Fruit fly (Drosophila melanogaster) whole organism, embryonic: ENCODE measurements around the gene Sox100B.

Experiments used
- Ada2b ChIP-seq: fragments of 200-800 bp; sonication (Bioruptor generic); IDR thresholded peaks from 2 replicates; pipeline ENCODE4 v1.3.6; 2022; ENCODE audit warnings: missing biosample characterization, missing genetic modification characterization
- Atf3 ChIP-seq: fragments of 200-800 bp; sonication (Bioruptor generic); optimal IDR thresholded peaks from 3 replicates; lab custom pipeline; 2016; ENCODE audit warnings: missing biosample characterization, missing genetic modification characterization
- BtbVII ChIP-seq: fragments of 200-800 bp; sonication (Bioruptor generic); optimal IDR thresholded peaks from 3 replicates; lab custom pipeline; 2017; ENCODE audit warnings: missing biosample characterization, mild to moderate bottlenecking, missing genetic modification characterization
- CG10209 ChIP-seq: fragments of 200-800 bp; sonication (Bioruptor generic); optimal IDR thresholded peaks from 3 replicates; lab custom pipeline; 2017; ENCODE audit warnings: missing biosample characterization, mild to moderate bottlenecking, missing genetic modification characterization, missing genetic modification reagents
- CG10543 ChIP-seq: fragments of 200-800 bp; sonication (Bioruptor generic); optimal IDR thresholded peaks from 3 replicates; lab custom pipeline; 2017; ENCODE audit warnings: missing biosample characterization, mild to moderate bottlenecking, missing genetic modification characterization, moderate library complexity
- CG11504 ChIP-seq: fragments of 200-800 bp; sonication (Bioruptor generic); optimal IDR thresholded peaks from 3 replicates; lab custom pipeline; 2019; ENCODE audit warnings: missing biosample characterization, mild to moderate bottlenecking, missing genetic modification characterization, moderate library complexity
- CG13775 ChIP-seq: fragments of 200-800 bp; sonication (Bioruptor generic); optimal IDR thresholded peaks from 3 replicates; lab custom pipeline; 2017; ENCODE audit warnings: missing biosample characterization, mild to moderate bottlenecking, missing genetic modification characterization
- CG14860 ChIP-seq: fragments of 200-800 bp; sonication (Bioruptor generic); IDR thresholded peaks from 3 replicates; pipeline ENCODE4 v1.3.6; 2022; ENCODE audit warnings: missing biosample characterization, missing genetic modification characterization; ENCODE audit not compliant: partially characterized antibody
- CG1529 ChIP-seq: fragments of 200-800 bp; sonication (Bioruptor generic); optimal IDR thresholded peaks from 3 replicates; lab custom pipeline; 2018; ENCODE audit warnings: missing biosample characterization, missing genetic modification characterization
- CG17328 ChIP-seq: fragments of 200-800 bp; sonication (Bioruptor generic); IDR thresholded peaks from 2 replicates; pipeline ENCODE4 v1.3.6; 2022; ENCODE audit warnings: missing biosample characterization, missing genetic modification characterization
- CG1832 ChIP-seq: fragments of 200-800 bp; sonication (Bioruptor generic); optimal IDR thresholded peaks from 2 replicates; lab custom pipeline; 2017; ENCODE audit warnings: missing biosample characterization, mild to moderate bottlenecking, missing genetic modification characterization, inconsistent platforms
- CG2202 ChIP-seq: fragments of 200-800 bp; sonication (Bioruptor generic); optimal IDR thresholded peaks from 2 replicates; lab custom pipeline; 2018; ENCODE audit warnings: missing biosample characterization, mild to moderate bottlenecking, missing genetic modification characterization
- CG30431 ChIP-seq: fragments of 200-800 bp; sonication (Bioruptor generic); optimal IDR thresholded peaks from 2 replicates; lab custom pipeline; 2017; ENCODE audit warnings: missing biosample characterization, missing genetic modification characterization
- CG3163 ChIP-seq: fragments of 200-800 bp; sonication (Bioruptor generic); optimal IDR thresholded peaks from 3 replicates; lab custom pipeline; 2016; ENCODE audit warnings: missing biosample characterization, missing genetic modification characterization
- CG6854 ChIP-seq: fragments of 200-800 bp; sonication (Bioruptor generic); optimal IDR thresholded peaks from 3 replicates; lab custom pipeline; 2017; ENCODE audit warnings: missing biosample characterization, mild to moderate bottlenecking, missing genetic modification characterization
- CG7372 ChIP-seq: fragments of 200-800 bp; sonication (Bioruptor generic); IDR thresholded peaks from 2 replicates; pipeline ENCODE4 v1.3.6; 2022; ENCODE audit warnings: missing biosample characterization, missing genetic modification characterization
- CkIIα-i1 ChIP-seq: fragments of 200-800 bp; sonication (Bioruptor generic); IDR thresholded peaks from 2 replicates; pipeline ENCODE4 v1.3.6; 2022; ENCODE audit warnings: missing biosample characterization, missing genetic modification characterization
- Doc2 ChIP-seq: fragments of 200-800 bp; sonication (Bioruptor generic); IDR thresholded peaks from 2 replicates; pipeline ENCODE4 v1.3.6; 2022; ENCODE audit warnings: missing biosample characterization, missing genetic modification characterization
- E2f2 ChIP-seq: fragments of 200-800 bp; sonication (Bioruptor generic); IDR thresholded peaks from 2 replicates; pipeline ENCODE4 v1.3.6; 2022; ENCODE audit warnings: missing biosample characterization, missing genetic modification characterization
- Ets65A ChIP-seq: fragments of 200-800 bp; sonication (Bioruptor generic); peaks from one replicate; lab custom pipeline; 2016; ENCODE audit warnings: missing biosample characterization, missing genetic modification characterization
- H15 ChIP-seq: fragments of 200-800 bp; sonication (Bioruptor generic); IDR thresholded peaks from 3 replicates; pipeline ENCODE4 v1.3.6; 2022; ENCODE audit warnings: missing biosample characterization, missing genetic modification characterization
- H2.0 ChIP-seq: fragments of 200-800 bp; sonication (Bioruptor generic); IDR thresholded peaks from 2 replicates; pipeline ENCODE4 v1.3.6; 2022; ENCODE audit warnings: missing biosample characterization, missing genetic modification characterization
- HmgZ ChIP-seq: fragments of 200-800 bp; sonication (Bioruptor generic); optimal IDR thresholded peaks from 2 replicates; lab custom pipeline; 2018; ENCODE audit warnings: missing biosample characterization, mild to moderate bottlenecking, missing genetic modification characterization
- Lpt ChIP-seq: fragments of >200 bp; optimal IDR thresholded peaks from 2 replicates; lab custom pipeline; 2018; ENCODE audit warnings: missing biosample characterization, missing genetic modification characterization
- Med ChIP-seq: fragments of 200-800 bp; sonication (Bioruptor generic); peaks from one replicate; lab custom pipeline; 2016; ENCODE audit warnings: missing biosample characterization, missing genetic modification characterization, mild to moderate bottlenecking, inconsistent platforms, moderate library complexity
- NC2α ChIP-seq: fragments of 200-800 bp; sonication (Bioruptor generic); optimal IDR thresholded peaks from 2 replicates; lab custom pipeline; 2016; ENCODE audit warnings: missing biosample characterization, missing genetic modification characterization
- Rx ChIP-seq: fragments of 200-800 bp; sonication (Bioruptor generic); IDR thresholded peaks from 2 replicates; pipeline ENCODE4 v1.3.6; 2022; ENCODE audit warnings: missing biosample characterization, missing genetic modification characterization
- Scr ChIP-seq: fragments of 200-800 bp; sonication (Bioruptor generic); IDR thresholded peaks from 2 replicates; pipeline ENCODE4 v1.3.6; 2022; ENCODE audit warnings: missing biosample characterization, missing genetic modification characterization; ENCODE audit not compliant: partially characterized antibody
- Sin3A ChIP-seq: fragments of >200 bp; optimal IDR thresholded peaks from 2 replicates; lab custom pipeline; 2018
- ap ChIP-seq: fragments of 200-800 bp; sonication (Bioruptor generic); IDR thresholded peaks from 2 replicates; pipeline ENCODE4 v1.3.6; 2022; ENCODE audit warnings: missing biosample characterization, missing genetic modification characterization
- az2 ChIP-seq: fragments of 200-800 bp; sonication (Bioruptor generic); optimal IDR thresholded peaks from 3 replicates; lab custom pipeline; 2016; ENCODE audit warnings: missing biosample characterization, missing genetic modification characterization
- bowl ChIP-seq: fragments of 200-800 bp; sonication (Bioruptor generic); IDR thresholded peaks from 2 replicates; pipeline ENCODE4 v1.3.6; 2022; ENCODE audit warnings: missing biosample characterization, missing genetic modification characterization
- crp ChIP-seq, 2 experiments: fragments of 200-800 bp; sonication (Bioruptor generic); optimal IDR thresholded peaks; 2 replicates in 1 of 2; 3 replicates in 1 of 2; lab custom pipeline; 2017; ENCODE audit warnings: missing biosample characterization in 2 of 2, missing genetic modification characterization in 2 of 2, mild to moderate bottlenecking in 1 of 2, moderate library complexity in 1 of 2
- esg ChIP-seq: fragments of 200-800 bp; sonication (Bioruptor generic); conservative IDR thresholded peaks from 2 replicates; pipeline ENCODE4 v1.3.6; 2022; ENCODE audit warnings: missing biosample characterization, missing genetic modification characterization
- fu2 ChIP-seq: fragments of 200-800 bp; sonication (Bioruptor generic); optimal IDR thresholded peaks from 2 replicates; lab custom pipeline; 2016; ENCODE audit warnings: missing biosample characterization, missing genetic modification characterization
- hbn ChIP-seq: fragments of 200-800 bp; sonication (Bioruptor generic); IDR thresholded peaks from 2 replicates; pipeline ENCODE4 v1.3.6; 2022; ENCODE audit warnings: missing biosample characterization, missing genetic modification characterization; ENCODE audit not compliant: partially characterized antibody
- lbe ChIP-seq: fragments of 200-800 bp; sonication (Bioruptor generic); optimal IDR thresholded peaks from 2 replicates; lab custom pipeline; 2016; ENCODE audit warnings: missing biosample characterization, mild to moderate bottlenecking, missing genetic modification characterization
- lola ChIP-seq, 3 experiments: fragments of >200 bp in 2 of 3; fragments of 200-800 bp in 1 of 3; sonication (Bioruptor generic) in 1 of 3; optimal IDR thresholded peaks; 2 replicates each; lab custom pipeline; 2017 to 2019; ENCODE audit warnings: missing biosample characterization in 3 of 3, missing genetic modification characterization in 3 of 3, mild to moderate bottlenecking in 1 of 3, moderate library complexity in 1 of 3
- nau ChIP-seq: fragments of 200-800 bp; sonication (Bioruptor generic); optimal IDR thresholded peaks from 3 replicates; lab custom pipeline; 2017; ENCODE audit warnings: missing biosample characterization, mild to moderate bottlenecking, missing genetic modification characterization, missing genetic modification reagents
- oc ChIP-seq: fragments of 200-800 bp; sonication (Bioruptor generic); optimal IDR thresholded peaks from 2 replicates; lab custom pipeline; 2018; ENCODE audit warnings: missing biosample characterization, mild to moderate bottlenecking, missing genetic modification characterization, moderate library complexity
- otp ChIP-seq: fragments of 200-800 bp; sonication (Bioruptor generic); IDR thresholded peaks from 3 replicates; pipeline ENCODE4, ENCODE4 v1.3.6; 2022; ENCODE audit warnings: missing biosample characterization, missing genetic modification characterization
- pros ChIP-seq: fragments of 200-800 bp; sonication (Bioruptor generic); optimal IDR thresholded peaks from 3 replicates; lab custom pipeline; 2019; ENCODE audit warnings: missing biosample characterization, mild to moderate bottlenecking, missing genetic modification characterization, moderate library complexity
- psq ChIP-seq: fragments of 200-800 bp; sonication (Bioruptor generic); optimal IDR thresholded peaks from 2 replicates; lab custom pipeline; 2017; ENCODE audit warnings: missing biosample characterization, missing genetic modification characterization
- pum ChIP-seq: fragments of 200-800 bp; sonication (Bioruptor generic); optimal IDR thresholded peaks from 2 replicates; lab custom pipeline; 2016; ENCODE audit warnings: missing biosample characterization, missing genetic modification characterization
- slbo ChIP-seq: fragments of 200-800 bp; sonication (Bioruptor generic); IDR thresholded peaks from 2 replicates; pipeline ENCODE4 v1.3.6; 2022; ENCODE audit warnings: missing biosample characterization, missing genetic modification characterization
- slou ChIP-seq: fragments of 200-800 bp; sonication (Bioruptor generic); optimal IDR thresholded peaks from 3 replicates; lab custom pipeline; 2016; ENCODE audit warnings: missing biosample characterization, missing genetic modification characterization
- twi ChIP-seq: fragments of 200-800 bp; optimal IDR thresholded peaks from 2 replicates; lab custom pipeline; 2019; ENCODE audit warnings: missing biosample characterization, mild to moderate bottlenecking, missing genetic modification characterization, moderate library complexity
- wor ChIP-seq: fragments of 200-800 bp; sonication (Bioruptor generic); IDR thresholded peaks from 2 replicates; pipeline ENCODE4 v1.3.6; 2022; ENCODE audit warnings: missing biosample characterization, missing genetic modification characterization
- zen ChIP-seq: fragments of 200-800 bp; sonication (Bioruptor generic); optimal IDR thresholded peaks from 3 replicates; lab custom pipeline; 2018; ENCODE audit warnings: missing biosample characterization, mild to moderate bottlenecking, missing genetic modification characterization, moderate library complexity

Gene Sox100B

dm6 chr3R:31060708-31061625, 4.1 kb upstream of the Sox100B start, which contains the start of gene dco (continued):
- TF ChIP-seq CG30431 (GFP tag; lab: Kevin White, UChicago) (peak; percentile 69), CG10209 (GFP tag; lab: Kevin White, UChicago) (peak; percentile 40), nau (GFP tag; lab: Kevin White, UChicago) (no peak), Atf3 (GFP tag; lab: Kevin White, UChicago) (peak; percentile 49), H2.0 (GFP tag; lab: Robert Waterston, UW) (peak; percentile 79), HmgZ (peak; percentile 29), CG2202 (tag; lab: Kevin White, UChicago) (no peak), esg (peak; percentile 30), Ets65A (GFP tag; lab: Kevin White, UChicago) (peak; percentile 99), Doc2 (GFP tag; lab: Robert Waterston, UW) (0 out of 2 replicates have a peak, but pooled peaks have one; percentile 28), CG14860 (no peak), Lpt (GFP tag; lab: Kevin White, UChicago) (no peak), otp (GFP tag; lab: Robert Waterston, UW) (no peak; the same call in 2 of the 3 replicates), CG3163 (GFP tag; lab: Kevin White, UChicago) (peak; percentile 4), Scr (GFP tag; lab: Robert Waterston, UW) (no peak), twi (peak; percentile 3), NC2α (GFP tag; lab: Kevin White, UChicago) (peak; percentile 26), fu2 (GFP tag; lab: Kevin White, UChicago) (peak; percentile 14), Ada2b (GFP tag; lab: Robert Waterston, UW) (peak; percentile 75), Rx (peak; percentile 79), oc (tag; lab: Kevin White, UChicago) (no peak), bowl (GFP tag; lab: Robert Waterston, UW) (peak; percentile 34; the same call in 1 of the 2 replicates), wor (GFP tag; lab: Robert Waterston, UW) (peak; percentile 50; the same call in 1 of the 2 replicates), Sin3A (lab: Kevin White, UChicago) (peak; percentile 84), H15 (GFP tag; lab: Robert Waterston, UW) (peak; percentile 77; the same call in 2 of the 3 replicates), az2 (GFP tag; lab: Kevin White, UChicago) (peak; percentile 79), BtbVII (GFP tag; lab: Kevin White, UChicago) (no peak), slbo (peak; percentile 95), E2f2 (GFP tag; lab: Robert Waterston, UW) (peak; percentile 54), CG1529 (GFP tag; lab: Kevin White, UChicago) (no peak), lbe (GFP tag; lab: Kevin White, UChicago) (peak; percentile 8), CkIIα-i1 (no peak), CG11504 (tag; lab: Kevin White, UChicago) (peak; percentile 63), CG13775 (GFP tag; lab: Kevin White, UChicago) (no peak), pros (no peak), zen (tag; lab: Kevin White, UChicago) (peak; percentile 79), hbn (no peak), CG10543 (GFP tag; lab: Kevin White, UChicago) (peak; percentile 28), CG1832 (GFP tag; lab: Kevin White, UChicago) (peak; percentile 90), CG6854 (GFP tag; lab: Kevin White, UChicago) (no peak), CG17328 (peak; percentile 69), crp (GFP tag; optimal IDR thresholded peaks at IDR 0.05; lab: Kevin White, UChicago) (peak in 1 of 2 experiments; percentile 14), ap (GFP tag; lab: Robert Waterston, UW) (peak; percentile 31; the same call in 1 of the 2 replicates), psq (GFP tag; lab: Kevin White, UChicago) (no peak), pum (GFP tag; lab: Kevin White, UChicago) (peak; percentile 91), slou (GFP tag; lab: Kevin White, UChicago) (peak; percentile 50), CG7372 (GFP tag; lab: Robert Waterston, UW) (peak; percentile 27; the same call in 1 of the 2 replicates), lola (GFP tag; optimal IDR thresholded peaks at IDR 0.05; lab: Kevin White, UChicago) (peak in 1 of 3 experiments; percentile 1), Med (peak; percentile 98)
